Fruit fly (Drosophila melanogaster) whole organism, embryonic: ENCODE data around the gene CG33679.

ENCODE experiments used
- Ada2b ChIP-seq: fragments of 200-800 bp; sonication (Bioruptor generic); IDR thresholded peaks from 2 replicates; pipeline ENCODE4 v1.3.6; 2022; ENCODE audit warnings: missing biosample characterization, missing genetic modification characterization
- B-H1 ChIP-seq: fragments of 200-800 bp; sonication (Bioruptor generic); IDR thresholded peaks from 3 replicates; pipeline ENCODE4 v1.3.6; 2022; ENCODE audit warnings: missing biosample characterization, missing genetic modification characterization
- BEAF-32 ChIP-seq: fragments of 200-800 bp; sonication (Bioruptor generic); optimal IDR thresholded peaks from 3 replicates; lab custom pipeline; 2017; ENCODE audit warnings: missing biosample characterization, missing genetic modification characterization, mild to moderate bottlenecking, moderate library complexity, missing genetic modification reagents
- Bgb ChIP-seq: fragments of 200-800 bp; sonication (Bioruptor generic); IDR thresholded peaks from 2 replicates; pipeline ENCODE4 v1.3.6; 2022; ENCODE audit warnings: missing biosample characterization, missing genetic modification characterization; ENCODE audit not compliant: partially characterized antibody
- BtbVII ChIP-seq: fragments of 200-800 bp; sonication (Bioruptor generic); optimal IDR thresholded peaks from 3 replicates; lab custom pipeline; 2017; ENCODE audit warnings: missing biosample characterization, mild to moderate bottlenecking, missing genetic modification characterization
- Bteb2 ChIP-seq: fragments of 200-800 bp; sonication (Bioruptor generic); optimal IDR thresholded peaks from 2 replicates; lab custom pipeline; 2016; ENCODE audit warnings: missing biosample characterization, missing genetic modification characterization
- CG10366 ChIP-seq: fragments of 200-800 bp; sonication (Bioruptor generic); IDR thresholded peaks from 2 replicates; pipeline ENCODE4 v1.3.6; 2022; ENCODE audit warnings: missing biosample characterization, missing genetic modification characterization
- CG1233 ChIP-seq: fragments of 200-800 bp; sonication (Bioruptor generic); optimal IDR thresholded peaks from 4 replicates; lab custom pipeline; 2018; ENCODE audit warnings: missing biosample characterization, mild to moderate bottlenecking, missing genetic modification characterization
- CG12942 ChIP-seq: fragments of 200-800 bp; sonication (Bioruptor generic); optimal IDR thresholded peaks from 3 replicates; lab custom pipeline; 2016; ENCODE audit warnings: missing biosample characterization, missing genetic modification characterization
- CG13424 ChIP-seq: fragments of 200-800 bp; sonication (Bioruptor generic); optimal IDR thresholded peaks from 2 replicates; lab custom pipeline; 2019; ENCODE audit warnings: missing biosample characterization, mild to moderate bottlenecking, missing genetic modification characterization, moderate library complexity
- CG14860 ChIP-seq: fragments of 200-800 bp; sonication (Bioruptor generic); IDR thresholded peaks from 3 replicates; pipeline ENCODE4 v1.3.6; 2022; ENCODE audit warnings: missing biosample characterization, missing genetic modification characterization; ENCODE audit not compliant: partially characterized antibody
- CG1529 ChIP-seq: fragments of 200-800 bp; sonication (Bioruptor generic); optimal IDR thresholded peaks from 3 replicates; lab custom pipeline; 2018; ENCODE audit warnings: missing biosample characterization, missing genetic modification characterization
- CG17328 ChIP-seq: fragments of 200-800 bp; sonication (Bioruptor generic); IDR thresholded peaks from 2 replicates; pipeline ENCODE4 v1.3.6; 2022; ENCODE audit warnings: missing biosample characterization, missing genetic modification characterization
- CG17612 ChIP-seq: fragments of 200-800 bp; sonication (Bioruptor generic); IDR thresholded peaks from 2 replicates; pipeline ENCODE4 v1.3.6; 2022; ENCODE audit warnings: missing biosample characterization, missing genetic modification characterization
- CG18476 ChIP-seq: fragments of 200-800 bp; sonication (Bioruptor generic); optimal IDR thresholded peaks from 2 replicates; lab custom pipeline; 2016; ENCODE audit warnings: missing biosample characterization, mild to moderate bottlenecking, missing genetic modification characterization
- CG18619 ChIP-seq: fragments of 200-800 bp; sonication (Bioruptor generic); optimal IDR thresholded peaks from 3 replicates; lab custom pipeline; 2017; ENCODE audit warnings: missing biosample characterization, mild to moderate bottlenecking, missing genetic modification characterization
- CG30020 ChIP-seq: fragments of 200-800 bp; optimal IDR thresholded peaks from 2 replicates; lab custom pipeline; 2019; ENCODE audit warnings: missing biosample characterization, mild to moderate bottlenecking, missing genetic modification characterization, moderate library complexity
- CG33557 ChIP-seq: fragments of 200-800 bp; sonication (Bioruptor generic); optimal IDR thresholded peaks from 2 replicates; lab custom pipeline; 2019; ENCODE audit warnings: missing biosample characterization, mild to moderate bottlenecking, missing genetic modification characterization, moderate library complexity
- CG7357 ChIP-seq: fragments of 200-800 bp; sonication (Bioruptor generic); IDR thresholded peaks from 3 replicates; pipeline ENCODE4 v1.3.6; 2022; ENCODE audit warnings: missing biosample characterization, missing genetic modification characterization
- Camta ChIP-seq: fragments of 200-800 bp; sonication (Bioruptor generic); optimal IDR thresholded peaks from 2 replicates; lab custom pipeline; 2016; ENCODE audit warnings: missing biosample characterization, missing genetic modification characterization
- Dp ChIP-seq: fragments of 200-800 bp; sonication (Bioruptor generic); optimal IDR thresholded peaks from 2 replicates; lab custom pipeline; 2018; ENCODE audit warnings: missing biosample characterization, mild to moderate bottlenecking, missing genetic modification characterization, moderate library complexity
- E2f2 ChIP-seq: fragments of 200-800 bp; sonication (Bioruptor generic); IDR thresholded peaks from 2 replicates; pipeline ENCODE4 v1.3.6; 2022; ENCODE audit warnings: missing biosample characterization, missing genetic modification characterization
- Fer2 ChIP-seq: fragments of 200-800 bp; sonication (Bioruptor generic); optimal IDR thresholded peaks from 2 replicates; lab custom pipeline; 2018; ENCODE audit warnings: missing biosample characterization, mild to moderate bottlenecking, missing genetic modification characterization, moderate library complexity
- GATAe ChIP-seq: fragments of 200-800 bp; sonication (Bioruptor generic); conservative IDR thresholded peaks from 2 replicates; pipeline ENCODE4 v1.3.6; 2022; ENCODE audit warnings: missing biosample characterization, missing genetic modification characterization
- Hand ChIP-seq: fragments of 200-800 bp; sonication (Bioruptor generic); optimal IDR thresholded peaks from 2 replicates; lab custom pipeline; 2017; ENCODE audit warnings: mild to moderate bottlenecking, missing biosample characterization, missing genetic modification reagents, missing genetic modification characterization
- Hr51 ChIP-seq, 2 experiments: fragments of 200-800 bp; sonication (Bioruptor generic); optimal IDR thresholded peaks; 2 replicates in 1 of 2; 3 replicates in 1 of 2; lab custom pipeline; 2016 to 2018; ENCODE audit warnings: missing biosample characterization in 2 of 2, missing genetic modification characterization in 2 of 2, mild to moderate bottlenecking in 1 of 2, moderate library complexity in 1 of 2
- Jarid2 ChIP-seq: fragments of 200-800 bp; sonication (Bioruptor generic); optimal IDR thresholded peaks from 3 replicates; lab custom pipeline; 2017; ENCODE audit warnings: mild to moderate bottlenecking, missing biosample characterization, missing genetic modification reagents, missing genetic modification characterization
- MTF-1 ChIP-seq: fragments of 200-800 bp; sonication (Bioruptor generic); optimal IDR thresholded peaks from 2 replicates; lab custom pipeline; 2018; ENCODE audit warnings: missing biosample characterization, mild to moderate bottlenecking, missing genetic modification characterization, borderline replicate concordance
- NC2α ChIP-seq: fragments of 200-800 bp; sonication (Bioruptor generic); optimal IDR thresholded peaks from 2 replicates; lab custom pipeline; 2016; ENCODE audit warnings: missing biosample characterization, missing genetic modification characterization
- Nf-YA ChIP-seq: fragments of 200-800 bp; sonication (Bioruptor generic); IDR thresholded peaks from 2 replicates; pipeline ENCODE4 v1.3.6; 2022; ENCODE audit warnings: missing biosample characterization, missing genetic modification characterization
- Poxn ChIP-seq: fragments of 200-800 bp; sonication (Bioruptor generic); IDR thresholded peaks from 2 replicates; pipeline ENCODE4 v1.3.6; 2022; ENCODE audit warnings: missing biosample characterization, missing genetic modification characterization
- abd-A ChIP-seq: fragments of 200-800 bp; sonication (Bioruptor generic); optimal IDR thresholded peaks from 3 replicates; lab custom pipeline; 2019; ENCODE audit warnings: missing biosample characterization, mild to moderate bottlenecking, missing genetic modification characterization, moderate library complexity
- al ChIP-seq: fragments of 200-800 bp; sonication (Bioruptor generic); IDR thresholded peaks from 2 replicates; pipeline ENCODE4 v1.3.6; 2022; ENCODE audit warnings: missing biosample characterization, missing genetic modification characterization
- ase ChIP-seq: fragments of 200-800 bp; sonication (Bioruptor generic); IDR thresholded peaks from 3 replicates; pipeline ENCODE4 v1.3.6; 2022; ENCODE audit warnings: missing biosample characterization, missing genetic modification characterization
- bigmax ChIP-seq: fragments of 200-800 bp; sonication (Bioruptor generic); optimal IDR thresholded peaks from 2 replicates; lab custom pipeline; 2018; ENCODE audit warnings: missing biosample characterization, mild to moderate bottlenecking, missing genetic modification characterization
- ci ChIP-seq: fragments of 200-800 bp; sonication (Bioruptor generic); IDR thresholded peaks from 3 replicates; pipeline ENCODE4 v1.3.6; 2022; ENCODE audit warnings: missing biosample characterization, missing genetic modification characterization
- da ChIP-seq: fragments of 200-800 bp; sonication (Bioruptor generic); optimal IDR thresholded peaks from 2 replicates; lab custom pipeline; 2016; ENCODE audit warnings: missing biosample characterization, missing genetic modification characterization
- dpn ChIP-seq, 2 experiments: fragments of 200-800 bp; sonication (Bioruptor generic); optimal IDR thresholded peaks; 3 replicates each; lab custom pipeline; 2016; ENCODE audit warnings: missing biosample characterization in 2 of 2, missing genetic modification characterization in 2 of 2
- esg ChIP-seq: fragments of 200-800 bp; sonication (Bioruptor generic); conservative IDR thresholded peaks from 2 replicates; pipeline ENCODE4 v1.3.6; 2022; ENCODE audit warnings: missing biosample characterization, missing genetic modification characterization
- klu ChIP-seq: fragments of 200-800 bp; sonication (Bioruptor generic); IDR thresholded peaks from 2 replicates; pipeline ENCODE4 v1.3.6; 2022; ENCODE audit warnings: missing biosample characterization, missing genetic modification characterization
- lmd ChIP-seq: fragments of 200-800 bp; sonication (Bioruptor generic); IDR thresholded peaks from 2 replicates; pipeline ENCODE4 v1.3.6; 2022; ENCODE audit warnings: missing biosample characterization, missing genetic modification characterization
- lola ChIP-seq, 3 experiments: fragments of >200 bp in 2 of 3; fragments of 200-800 bp in 1 of 3; sonication (Bioruptor generic) in 1 of 3; optimal IDR thresholded peaks; 2 replicates each; lab custom pipeline; 2017 to 2019; ENCODE audit warnings: missing biosample characterization in 3 of 3, missing genetic modification characterization in 3 of 3, mild to moderate bottlenecking in 1 of 3, moderate library complexity in 1 of 3
- mam ChIP-seq: fragments of 200-800 bp; sonication (Bioruptor generic); optimal IDR thresholded peaks from 3 replicates; lab custom pipeline; 2016; ENCODE audit warnings: missing biosample characterization, missing genetic modification characterization
- p53 ChIP-seq: fragments of 200-800 bp; sonication (Bioruptor generic); optimal IDR thresholded peaks from 2 replicates; lab custom pipeline; 2016; ENCODE audit warnings: missing biosample characterization, missing genetic modification characterization
- pho ChIP-seq: fragments of 200-800 bp; sonication (Bioruptor generic); optimal IDR thresholded peaks from 2 replicates; lab custom pipeline; 2016; ENCODE audit warnings: missing biosample characterization, missing genetic modification characterization
- prd ChIP-seq, 3 experiments: fragments of >200 bp in 2 of 3; fragments of 200-800 bp in 1 of 3; sonication (Bioruptor generic) in 1 of 3; optimal IDR thresholded peaks in 2 of 3; IDR thresholded peaks in 1 of 3; 2 replicates in 2 of 3; 3 replicates in 1 of 3; pipeline versions ENCODE4 v1.3.6 to Lab custom; 2017 to 2022; ENCODE audit warnings: missing biosample characterization in 1 of 3, missing genetic modification characterization in 1 of 3
- ro ChIP-seq: fragments of 200-800 bp; sonication (Bioruptor generic); IDR thresholded peaks from 2 replicates; pipeline ENCODE4 v1.3.6; 2022; ENCODE audit warnings: missing biosample characterization, missing genetic modification characterization
- scrt ChIP-seq: fragments of 200-800 bp; sonication (Bioruptor generic); optimal IDR thresholded peaks from 2 replicates; lab custom pipeline; 2018; ENCODE audit warnings: missing biosample characterization, mild to moderate bottlenecking, missing genetic modification characterization, moderate library complexity
- shn ChIP-seq: fragments of 200-800 bp; sonication (Bioruptor generic); optimal IDR thresholded peaks from 3 replicates; lab custom pipeline; 2016; ENCODE audit warnings: missing biosample characterization, missing genetic modification characterization

Gene CG33679

DNA sequence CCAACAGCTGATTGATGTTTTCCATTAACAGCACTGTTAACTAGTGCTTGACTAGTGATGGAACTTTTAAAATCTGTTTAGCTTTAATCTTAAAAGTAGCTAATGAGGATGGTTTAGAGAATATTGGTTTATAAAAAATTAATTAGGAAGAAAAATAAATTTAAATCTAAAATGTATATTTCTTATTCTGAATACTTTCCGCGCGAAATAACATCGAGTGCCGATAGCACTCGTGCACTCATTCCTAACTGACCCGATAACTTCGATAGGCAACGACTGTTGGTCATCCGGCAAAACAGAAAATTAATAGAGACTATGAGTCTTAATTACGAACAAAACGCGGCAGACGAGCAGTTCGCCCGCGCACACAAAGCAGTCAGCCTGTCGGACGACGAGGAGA lies 48.4 kb upstream of the CG33679 start, which contains the start of the genes THG and Rnmt (continued):
- TF ChIP-seq ase (GFP tag; lab: Robert Waterston, UW) (peak; percentile 41; the same call in 1 of the 3 replicates), Bteb2 (GFP tag; lab: Kevin White, UChicago) (peak; percentile 68), shn (GFP tag; lab: Kevin White, UChicago) (peak; percentile 33), CG17328 (peak; percentile 86), Poxn (peak; percentile 45; the same call in 1 of the 2 replicates), CG18476 (peak; percentile 62), lola (GFP tag; optimal IDR thresholded peaks at IDR 0.05; lab: Kevin White, UChicago) (peak in 1 of 3 experiments; percentile 85), CG13424 (tag; lab: Kevin White, UChicago) (peak; percentile 92), Camta (GFP tag; lab: Kevin White, UChicago) (peak; percentile 56), lmd (GFP tag; lab: Robert Waterston, UW) (peak; percentile 85), CG33557 (peak; percentile 81), B-H1 (GFP tag; lab: Robert Waterston, UW) (peak; percentile 68), CG12942 (GFP tag; lab: Kevin White, UChicago) (peak; percentile 78), Jarid2 (GFP tag; lab: Kevin White, UChicago) (peak; percentile 30), mam (GFP tag; lab: Kevin White, UChicago) (peak; percentile 74), klu (peak; percentile 67; the same call in 1 of the 2 replicates), CG1233 (GFP tag; lab: Kevin White, UChicago) (peak; percentile 63), p53 (GFP tag; lab: Kevin White, UChicago) (peak; percentile 33), GATAe (GFP tag; lab: Robert Waterston, UW) (0 out of 2 replicates have a peak, but pooled peaks have one; percentile 35), Nf-YA (GFP tag; lab: Robert Waterston, UW) (no peak), Dp (GFP tag; lab: Kevin White, UChicago) (peak; percentile 53), pho (GFP tag; lab: Kevin White, UChicago) (peak; percentile 67), CG30020 (tag; lab: Kevin White, UChicago) (peak; percentile 60), scrt (peak; percentile 48), MTF-1 (GFP tag; lab: Kevin White, UChicago) (no peak), Ada2b (peak; percentile 84), Hr51 (GFP tag; optimal IDR thresholded peaks at IDR 0.05; lab: Kevin White, UChicago) (peak; percentile 76 to 79), BEAF-32 (peak; percentile 84), CG1529 (peak; percentile 56), bigmax (GFP tag; lab: Kevin White, UChicago) (no peak), esg (GFP tag; lab: Robert Waterston, UW) (peak; percentile 80), al (GFP tag; lab: Robert Waterston, UW) (peak; percentile 71), CG18619 (GFP tag; lab: Kevin White, UChicago) (peak; percentile 69), Bgb (GFP tag; lab: Robert Waterston, UW) (peak; percentile 87), dpn (GFP tag; optimal IDR thresholded peaks at IDR 0.05; lab: Kevin White, UChicago) (peak; percentile 68 to 90), CG17612 (GFP tag; lab: Robert Waterston, UW) (no peak), da (GFP tag; lab: Kevin White, UChicago) (no peak), ci (peak; percentile 91), CG14860 (GFP tag; lab: Robert Waterston, UW) (peak; percentile 84), prd (optimal IDR thresholded peaks at IDR 0.05; lab: Kevin White, UChicago) (no peak), prd (GFP tag; IDR thresholded peaks at IDR 0.05; lab: Robert Waterston, UW) (peak; percentile 93), NC2α (GFP tag; lab: Kevin White, UChicago) (no peak), Hand (GFP tag; lab: Kevin White, UChicago) (peak; percentile 32), abd-A (tag; lab: Kevin White, UChicago) (peak; percentile 8), CG10366 (GFP tag; lab: Robert Waterston, UW) (peak; percentile 85), Fer2 (tag; lab: Kevin White, UChicago) (peak; percentile 77), E2f2 (peak; percentile 76), BtbVII (GFP tag; lab: Kevin White, UChicago) (peak; percentile 2), CG7357 (GFP tag; lab: Robert Waterston, UW) (no peak; the same call in 2 of the 3 replicates), ro (GFP tag; lab: Robert Waterston, UW) (peak; percentile 36; the same call in 1 of the 2 replicates)
